Worm (Caenorhabditis elegans): ENCODE measurements around the gene klp-13.

The klp-13 gene

DNA sequence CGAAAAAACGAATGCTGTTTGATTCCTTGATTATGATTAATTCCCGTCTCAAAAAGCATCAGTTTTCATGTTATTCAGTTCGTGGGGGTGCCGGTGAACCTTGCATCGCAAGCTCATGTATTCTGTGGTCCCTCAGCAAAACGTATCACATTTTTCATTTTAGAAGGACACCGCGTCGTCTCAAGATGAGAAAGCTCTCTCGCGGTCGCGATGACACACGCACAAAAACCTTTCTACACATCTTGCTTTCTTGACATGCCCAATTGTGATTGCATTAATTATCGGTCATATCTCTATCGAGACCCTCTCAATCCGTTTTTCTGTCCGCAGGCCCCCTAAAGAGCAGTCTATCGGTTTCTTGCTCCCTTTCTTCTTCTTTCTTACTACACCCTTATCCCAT lies 28.7 kb upstream of the klp-13 start:
- no peak for TF ChIP-seq flt-1 (GFP tag; IDR thresholded peaks at IDR 0.05)

DNA sequence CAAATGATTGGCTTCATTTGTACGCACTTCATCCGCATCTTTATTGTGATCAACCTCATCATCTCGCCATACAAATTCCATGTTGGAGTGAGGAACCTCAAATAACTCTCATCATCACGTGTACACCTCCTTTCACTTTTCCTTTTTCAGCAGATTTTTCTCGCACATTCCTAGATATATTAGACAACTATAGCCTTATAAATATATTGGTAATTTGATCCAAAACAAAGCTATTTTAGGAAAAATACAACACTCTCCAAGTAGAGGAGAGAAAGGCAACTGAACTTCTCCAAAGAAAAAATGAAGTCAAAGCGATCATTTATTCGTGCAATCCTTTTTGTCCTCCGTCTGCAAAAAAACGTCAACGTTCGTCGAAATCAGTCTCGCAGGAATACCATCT lies 26.0 kb upstream of the klp-13 start, which contains the start of gene R07E4.1:
Gene R07E4.1 (plus strand): TSS at position 301 of the 400 bp plus-strand sequence.
- TF ChIP-seq flt-1 (GFP tag; IDR thresholded peaks at IDR 0.05) (no peak), sea-1 (GFP tag; conservative IDR thresholded peaks at IDR 0.05) (no peak), tbx-37 (GFP tag; conservative IDR thresholded peaks at IDR 0.05) (no peak), tra-4 (tag; optimal IDR thresholded peaks at IDR 0.05) (no peak), scrt-1 (GFP tag; IDR thresholded peaks at IDR 0.05) (no peak), tbx-11 (GFP tag; IDR thresholded peaks at IDR 0.05) (no peak), F13C5.2 (tag; optimal IDR thresholded peaks at IDR 0.05) (no peak), hmg-4 (GFP tag; optimal IDR thresholded peaks at IDR 0.05) (no peak), ama-1 (optimal IDR thresholded peaks at IDR 0.05) (no peak)

- TF ChIP-seq aly-1 (tag; optimal IDR thresholded peaks at IDR 0.05) (no peak), ets-7 (tag; optimal IDR thresholded peaks at IDR 0.05) (no peak), hnd-1 (tag; optimal IDR thresholded peaks at IDR 0.05) (no peak), flt-1 (GFP tag; IDR thresholded peaks at IDR 0.05) (no peak), tra-4 (tag; optimal IDR thresholded peaks at IDR 0.05) (no peak), hmg-4 (GFP tag; optimal IDR thresholded peaks at IDR 0.05) (no peak), hmbx-1 (tag; optimal IDR thresholded peaks at IDR 0.05) (no peak), ceh-36 (tag; optimal IDR thresholded peaks at IDR 0.05) (no peak), ceh-13 (GFP tag; optimal IDR thresholded peaks at IDR 0.05) (no peak), B0310.2 (tag; optimal IDR thresholded peaks at IDR 0.05) (no peak), scrt-1 (GFP tag; IDR thresholded peaks at IDR 0.05) (no peak), sea-1 (GFP tag; conservative IDR thresholded peaks at IDR 0.05) (no peak), F13C5.2 (tag; optimal IDR thresholded peaks at IDR 0.05) (no peak), tbx-37 (GFP tag; conservative IDR thresholded peaks at IDR 0.05) (no peak), pes-1 (GFP tag; IDR thresholded peaks at IDR 0.05) (no peak), ama-1 (optimal IDR thresholded peaks at IDR 0.05) (no peak), tbx-11 (GFP tag; IDR thresholded peaks at IDR 0.05) (no peak)
Observed at ce11 chrX:5960872-5961271, 23.9 kb upstream of the klp-13 start.

ce11 chrX:5962560-5962959 lies 22.2 kb upstream of the klp-13 start:
- TF ChIP-seq aly-1 (tag; optimal IDR thresholded peaks at IDR 0.05) (no peak), tra-4 (tag; optimal IDR thresholded peaks at IDR 0.05) (no peak), F13C5.2 (tag; optimal IDR thresholded peaks at IDR 0.05) (no peak), tbx-11 (GFP tag; IDR thresholded peaks at IDR 0.05) (no peak), hnd-1 (tag; optimal IDR thresholded peaks at IDR 0.05) (no peak), ceh-36 (tag; optimal IDR thresholded peaks at IDR 0.05) (no peak), ceh-13 (GFP tag; optimal IDR thresholded peaks at IDR 0.05) (no peak), ets-7 (tag; optimal IDR thresholded peaks at IDR 0.05) (no peak), hmbx-1 (tag; optimal IDR thresholded peaks at IDR 0.05) (no peak), scrt-1 (GFP tag; IDR thresholded peaks at IDR 0.05) (no peak), flt-1 (GFP tag; IDR thresholded peaks at IDR 0.05) (no peak), tbx-37 (GFP tag; conservative IDR thresholded peaks at IDR 0.05) (no peak), ama-1 (optimal IDR thresholded peaks at IDR 0.05) (no peak), sea-1 (GFP tag; conservative IDR thresholded peaks at IDR 0.05) (no peak)

- TF ChIP-seq flt-1 (GFP tag; IDR thresholded peaks at IDR 0.05) (no peak), ceh-36 (tag; optimal IDR thresholded peaks at IDR 0.05) (no peak), tbx-11 (GFP tag; IDR thresholded peaks at IDR 0.05) (no peak), ceh-13 (GFP tag; optimal IDR thresholded peaks at IDR 0.05) (no peak), B0310.2 (tag; optimal IDR thresholded peaks at IDR 0.05) (no peak), sea-1 (GFP tag; conservative IDR thresholded peaks at IDR 0.05) (no peak), hmg-4 (GFP tag; optimal IDR thresholded peaks at IDR 0.05) (no peak), pes-1 (GFP tag; IDR thresholded peaks at IDR 0.05) (no peak), scrt-1 (GFP tag; IDR thresholded peaks at IDR 0.05) (no peak), F13C5.2 (tag; optimal IDR thresholded peaks at IDR 0.05) (no peak), hmbx-1 (tag; optimal IDR thresholded peaks at IDR 0.05) (no peak), ets-7 (tag; optimal IDR thresholded peaks at IDR 0.05) (no peak), tra-4 (tag; optimal IDR thresholded peaks at IDR 0.05) (no peak), ama-1 (optimal IDR thresholded peaks at IDR 0.05) (no peak), hnd-1 (tag; optimal IDR thresholded peaks at IDR 0.05) (no peak), tbx-37 (GFP tag; conservative IDR thresholded peaks at IDR 0.05) (no peak), aly-1 (tag; optimal IDR thresholded peaks at IDR 0.05) (no peak)
Observed at ce11 chrX:5972212-5972611, 12.6 kb upstream of the klp-13 start.

DNA sequence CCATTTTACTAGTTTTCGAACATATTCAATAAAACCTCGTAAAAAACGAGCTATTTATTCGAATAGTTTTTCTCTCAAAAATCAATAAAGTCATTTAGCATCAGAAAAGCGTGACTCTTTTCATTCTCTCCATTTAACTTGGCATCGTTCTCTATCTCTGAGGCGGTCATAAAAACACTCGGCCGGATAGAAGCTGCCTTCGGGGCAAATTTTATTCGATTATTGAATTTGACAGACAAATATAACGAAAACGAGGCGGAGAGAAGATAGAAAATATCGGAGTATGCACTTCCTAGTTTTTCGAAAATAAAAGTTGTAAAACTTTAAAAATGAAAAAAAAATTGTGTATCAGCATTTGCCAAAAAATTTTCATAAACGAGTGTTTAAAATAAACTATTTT lies 9.6 kb upstream of the klp-13 start:
- no peak for TF ChIP-seq tra-4 (tag; optimal IDR thresholded peaks at IDR 0.05)
- no peak for TF ChIP-seq scrt-1 (GFP tag; IDR thresholded peaks at IDR 0.05)
- TF ChIP-seq ama-1 (optimal IDR thresholded peaks at IDR 0.05) = no peak
- no peak for TF ChIP-seq pes-1 (GFP tag; IDR thresholded peaks at IDR 0.05)
- TF ChIP-seq F13C5.2 (tag; optimal IDR thresholded peaks at IDR 0.05) = no peak
- TF ChIP-seq aly-1 (tag; optimal IDR thresholded peaks at IDR 0.05) = no peak
- TF ChIP-seq tbx-37 (GFP tag; conservative IDR thresholded peaks at IDR 0.05) = no peak
- TF ChIP-seq hmbx-1 (tag; optimal IDR thresholded peaks at IDR 0.05) = no peak
- TF ChIP-seq ets-7 (tag; optimal IDR thresholded peaks at IDR 0.05) = no peak
- TF ChIP-seq ceh-13 (GFP tag; optimal IDR thresholded peaks at IDR 0.05) = no peak

DNA sequence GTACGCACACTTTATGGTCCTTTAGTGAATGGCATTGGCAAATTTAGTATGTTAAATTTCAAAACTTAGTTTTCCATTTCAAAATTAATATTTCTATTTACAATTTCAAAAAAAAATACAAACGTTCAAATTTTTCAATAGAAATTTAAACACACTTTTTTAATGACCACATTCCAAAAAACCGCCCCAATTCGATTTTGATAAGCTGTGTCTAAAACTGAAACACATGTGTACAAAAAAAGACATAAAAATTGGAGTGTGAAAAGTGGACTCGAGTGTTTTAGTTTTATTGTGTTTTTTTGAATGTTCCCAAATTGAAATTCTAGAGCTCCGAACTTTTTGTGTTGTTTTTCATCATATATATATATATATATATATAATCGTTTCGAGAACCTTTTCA lies 9.1 kb upstream of the klp-13 start:
- no peak for TF ChIP-seq tbx-11 (GFP tag; IDR thresholded peaks at IDR 0.05)
- TF ChIP-seq ets-7 (tag; optimal IDR thresholded peaks at IDR 0.05) = no peak
- no peak for TF ChIP-seq aly-1 (tag; optimal IDR thresholded peaks at IDR 0.05)
- no peak for TF ChIP-seq tra-4 (tag; optimal IDR thresholded peaks at IDR 0.05)
- TF ChIP-seq ama-1 (optimal IDR thresholded peaks at IDR 0.05) = no peak
- no peak for TF ChIP-seq sea-1 (GFP tag; conservative IDR thresholded peaks at IDR 0.05)
- TF ChIP-seq hmg-4 (GFP tag; optimal IDR thresholded peaks at IDR 0.05) = no peak
- TF ChIP-seq flt-1 (GFP tag; IDR thresholded peaks at IDR 0.05) = no peak

Measured in whole organism, early embryonic.